Worm (Caenorhabditis elegans): ENCODE measurements around the gene C47E8.11.
A peak's percentile ranks its signal among the peaks of the same experiment; 100 is the strongest.

The C47E8.11 gene

ce11 chrV:14683291-14683690, 5.1 kb upstream of the C47E8.11 start:
- TF ChIP-seq ztf-29 (GFP tag; IDR thresholded peaks at IDR 0.05) (no peak), med-1 (GFP tag; optimal IDR thresholded peaks at IDR 0.05; ENCODE audit: insufficient read depth) (no peak), klf-2 (GFP tag; conservative IDR thresholded peaks at IDR 0.05) (no peak), flt-1 (GFP tag; IDR thresholded peaks at IDR 0.05) (no peak), ref-1 (GFP tag; conservative IDR thresholded peaks at IDR 0.05) (no peak), ztf-23 (GFP tag; IDR thresholded peaks at IDR 0.05) (no peak), tab-1 (GFP tag; IDR thresholded peaks at IDR 0.05) (no peak), cog-1 (tag; optimal IDR thresholded peaks at IDR 0.05) (no peak), T22C8.4 (GFP tag; IDR thresholded peaks at IDR 0.05) (no peak)

ce11 chrV:14683926-14684325, 4.5 kb upstream of the C47E8.11 start:
- TF ChIP-seq ref-1 (GFP tag; conservative IDR thresholded peaks at IDR 0.05) = no peak
- no peak for TF ChIP-seq ztf-23 (GFP tag; IDR thresholded peaks at IDR 0.05)
- TF ChIP-seq T22C8.4 (GFP tag; IDR thresholded peaks at IDR 0.05) = no peak
- TF ChIP-seq cog-1 (tag; optimal IDR thresholded peaks at IDR 0.05) = no peak
- TF ChIP-seq flt-1 (GFP tag; IDR thresholded peaks at IDR 0.05) = no peak
- TF ChIP-seq ztf-29 (GFP tag; IDR thresholded peaks at IDR 0.05) = no peak
- no peak for TF ChIP-seq tab-1 (GFP tag; IDR thresholded peaks at IDR 0.05)
- TF ChIP-seq klf-2 (GFP tag; conservative IDR thresholded peaks at IDR 0.05) = no peak
- no peak for TF ChIP-seq med-1 (GFP tag; optimal IDR thresholded peaks at IDR 0.05; ENCODE audit: insufficient read depth)

ce11 chrV:14684359-14685312, 3.8 kb upstream of the C47E8.11 start, which contains the start of gene hsp-90:
Gene hsp-90 (plus strand): TSS chrV:14684918.
- no peak for TF ChIP-seq flt-1 (GFP tag; IDR thresholded peaks at IDR 0.05)
- TF ChIP-seq ztf-23 (GFP tag; IDR thresholded peaks at IDR 0.05) = no peak

- TF ChIP-seq klf-2 (GFP tag; conservative IDR thresholded peaks at IDR 0.05) (no peak), T22C8.4 (GFP tag; IDR thresholded peaks at IDR 0.05) (0 out of 2 replicates have a peak, but pooled peaks have one; percentile 50), cog-1 (tag; optimal IDR thresholded peaks at IDR 0.05) (peak; percentile 90), ztf-23 (GFP tag; IDR thresholded peaks at IDR 0.05) (peak; percentile 88), ref-1 (GFP tag; conservative IDR thresholded peaks at IDR 0.05) (no peak), flt-1 (GFP tag; IDR thresholded peaks at IDR 0.05) (peak; percentile 69)
Measured at ce11 chrV:14685435-14686058, 2.9 kb upstream of the C47E8.11 start, which contains the start of gene C47E8.4. Gene C47E8.4 (minus strand): TSS chrV:14685485.

- TF ChIP-seq T22C8.4 (GFP tag; IDR thresholded peaks at IDR 0.05) = no peak
- no peak for TF ChIP-seq med-1 (GFP tag; optimal IDR thresholded peaks at IDR 0.05; ENCODE audit: insufficient read depth)
- no peak for TF ChIP-seq ztf-23 (GFP tag; IDR thresholded peaks at IDR 0.05)
- no peak for TF ChIP-seq ref-1 (GFP tag; conservative IDR thresholded peaks at IDR 0.05)
- no peak for TF ChIP-seq tab-1 (GFP tag; IDR thresholded peaks at IDR 0.05)
- TF ChIP-seq klf-2 (GFP tag; conservative IDR thresholded peaks at IDR 0.05) = no peak
- no peak for TF ChIP-seq ztf-29 (GFP tag; IDR thresholded peaks at IDR 0.05)
- no peak for TF ChIP-seq cog-1 (tag; optimal IDR thresholded peaks at IDR 0.05)
- TF ChIP-seq flt-1 (GFP tag; IDR thresholded peaks at IDR 0.05) = no peak
Measured at ce11 chrV:14686231-14687105, 1.9 kb upstream of the C47E8.11 start.

ce11 chrV:14687106-14687964, 1.1 kb upstream of the C47E8.11 start:
- TF ChIP-seq med-1 (GFP tag; optimal IDR thresholded peaks at IDR 0.05; ENCODE audit: insufficient read depth) = no peak
- no peak for TF ChIP-seq ztf-23 (GFP tag; IDR thresholded peaks at IDR 0.05)
- no peak for TF ChIP-seq cog-1 (tag; optimal IDR thresholded peaks at IDR 0.05)
- TF ChIP-seq flt-1 (GFP tag; IDR thresholded peaks at IDR 0.05) = no peak
- TF ChIP-seq ref-1 (GFP tag; conservative IDR thresholded peaks at IDR 0.05) = no peak
- no peak for TF ChIP-seq ztf-29 (GFP tag; IDR thresholded peaks at IDR 0.05)
- TF ChIP-seq klf-2 (GFP tag; conservative IDR thresholded peaks at IDR 0.05) = no peak
- no peak for TF ChIP-seq T22C8.4 (GFP tag; IDR thresholded peaks at IDR 0.05)
- TF ChIP-seq tab-1 (GFP tag; IDR thresholded peaks at IDR 0.05) = no peak

- TF ChIP-seq T22C8.4 (GFP tag; IDR thresholded peaks at IDR 0.05) (peak; percentile 34; the same call in 1 of the 2 replicates), cog-1 (tag; optimal IDR thresholded peaks at IDR 0.05) (no peak), ztf-29 (GFP tag; IDR thresholded peaks at IDR 0.05) (no peak), med-1 (GFP tag; optimal IDR thresholded peaks at IDR 0.05; ENCODE audit: insufficient read depth) (peak; percentile 2), flt-1 (GFP tag; IDR thresholded peaks at IDR 0.05) (peak; percentile 88), klf-2 (GFP tag; conservative IDR thresholded peaks at IDR 0.05) (0 out of 2 replicates have a peak, but pooled peaks have one; percentile 61), tab-1 (GFP tag; IDR thresholded peaks at IDR 0.05) (peak; percentile 79)
Measured at ce11 chrV:14689060-14689750, 789 bp downstream of the C47E8.11 start, which contains the start of gene gasr-8. Gene gasr-8 (plus strand): TSS chrV:14689110.
